Worm (Caenorhabditis elegans): ENCODE data around the gene nhr-286.

Gene nhr-286

ce11 chrV:7129460-7129859 lies 38.0 kb upstream of the nhr-286 start, which contains the start of gene T01C4.8:
TSS of gene T01C4.8 (minus strand) at chrV:7129560.
- TF ChIP-seq fos-1 (tag; optimal IDR thresholded peaks at IDR 0.05) = no peak

DNA sequence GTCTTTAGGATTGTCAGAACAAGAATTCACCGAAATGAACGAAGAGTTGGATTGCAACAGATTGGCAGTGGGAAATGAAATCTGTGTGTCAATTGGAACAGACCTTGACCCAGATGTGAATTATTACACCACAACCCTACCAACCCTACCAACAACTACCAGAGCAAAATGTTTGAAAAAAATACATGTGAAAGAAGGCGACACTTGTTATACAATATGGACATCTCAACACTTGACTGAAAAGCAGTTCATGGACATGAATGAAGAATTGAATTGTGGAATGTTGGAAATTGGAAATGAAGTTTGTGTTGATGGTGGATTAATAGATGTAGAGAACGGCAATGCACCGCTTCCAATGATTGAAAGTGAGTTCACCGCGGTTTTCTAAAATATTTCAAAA lies 32.6 kb upstream of the nhr-286 start:
- no peak for TF ChIP-seq fos-1 (tag; optimal IDR thresholded peaks at IDR 0.05)
- TF ChIP-seq skn-1 (tag; optimal IDR thresholded peaks at IDR 0.05) = no peak
- no peak for TF ChIP-seq egl-27 (tag; optimal IDR thresholded peaks at IDR 0.05)
- no peak for TF ChIP-seq lsy-2 (tag; optimal IDR thresholded peaks at IDR 0.05)
- no peak for TF ChIP-seq C34F6.9 (tag; optimal IDR thresholded peaks at IDR 0.05)
- TF ChIP-seq nhr-23 (tag; optimal IDR thresholded peaks at IDR 0.05) = no peak
- TF ChIP-seq alr-1 (tag; optimal IDR thresholded peaks at IDR 0.05) = no peak

DNA sequence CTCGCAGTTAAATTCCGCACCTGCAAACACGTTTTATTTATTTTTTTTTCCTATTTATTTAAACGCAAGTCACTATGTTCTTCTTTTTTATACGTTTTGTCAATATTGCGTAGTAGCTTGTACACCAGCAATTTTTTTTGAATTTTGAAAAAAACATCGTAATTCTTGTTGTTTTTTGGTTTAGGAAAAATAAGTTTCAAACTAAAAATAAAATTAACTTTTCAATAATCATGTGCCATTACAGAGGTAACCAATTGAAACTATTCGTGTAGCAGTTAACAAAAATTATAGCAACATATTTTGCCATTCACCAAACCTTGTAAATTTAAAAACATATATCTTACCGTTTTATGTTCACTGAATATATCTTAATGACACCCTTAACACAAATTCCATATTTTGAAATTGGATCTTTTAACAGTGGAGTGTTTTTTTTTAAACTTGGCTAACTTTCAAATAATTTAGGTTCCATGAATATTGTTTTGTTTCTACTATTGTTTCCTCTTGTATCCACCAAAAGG lies 31.8 kb upstream of the nhr-286 start, which contains the start of gene lmd-5:
Gene lmd-5, plus strand, starts transcription at position 471 of the 521 bp plus-strand sequence.
- no peak for TF ChIP-seq ama-1 (optimal IDR thresholded peaks at IDR 0.05)
- no peak for TF ChIP-seq elt-1 (tag; optimal IDR thresholded peaks at IDR 0.05)
- TF ChIP-seq sma-3 (GFP tag; optimal IDR thresholded peaks at IDR 0.05) = no peak
- TF ChIP-seq dmd-4 (tag; optimal IDR thresholded peaks at IDR 0.05) = no peak

- TF ChIP-seq nhr-11 (tag; optimal IDR thresholded peaks at IDR 0.05) = no peak
- TF ChIP-seq ama-1 (optimal IDR thresholded peaks at IDR 0.05) = no peak
- TF ChIP-seq nhr-10 (tag; optimal IDR thresholded peaks at IDR 0.05) = no peak
Measured at ce11 chrV:7120168-7120567, 28.8 kb upstream of the nhr-286 start, which contains the start of gene srx-34. TSS of gene srx-34 (minus strand) at chrV:7120268.

DNA sequence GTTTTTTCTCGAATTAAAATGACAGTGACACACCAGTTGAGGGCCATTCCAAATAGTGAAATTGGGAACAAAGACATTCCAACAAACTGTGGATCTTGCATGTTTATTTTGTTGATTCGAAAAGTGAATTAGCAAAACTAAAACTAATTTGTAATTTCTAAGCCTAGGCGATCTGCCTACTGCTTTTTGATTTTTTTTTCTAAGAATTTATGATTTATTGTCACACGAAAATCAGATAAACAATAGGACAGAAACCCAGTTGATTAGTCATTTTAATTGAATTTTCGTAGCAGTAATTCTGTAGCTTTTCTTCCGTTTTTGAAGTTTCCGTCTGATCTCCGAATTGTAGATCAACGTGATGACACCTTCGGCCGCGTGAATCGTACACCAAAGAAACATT lies 27.4 kb upstream of the nhr-286 start, which contains the start of gene srx-33:
Gene srx-33, minus strand, starts transcription at position 101 of the 400 bp plus-strand sequence.
- no peak for TF ChIP-seq skn-1 (tag; optimal IDR thresholded peaks at IDR 0.05)
- no peak for TF ChIP-seq ztf-4 (tag; optimal IDR thresholded peaks at IDR 0.05)
- TF ChIP-seq elt-1 (tag; optimal IDR thresholded peaks at IDR 0.05) = no peak
- TF ChIP-seq sem-4 (tag; optimal IDR thresholded peaks at IDR 0.05) = no peak
- no peak for TF ChIP-seq nhr-25 (tag; optimal IDR thresholded peaks at IDR 0.05)

DNA sequence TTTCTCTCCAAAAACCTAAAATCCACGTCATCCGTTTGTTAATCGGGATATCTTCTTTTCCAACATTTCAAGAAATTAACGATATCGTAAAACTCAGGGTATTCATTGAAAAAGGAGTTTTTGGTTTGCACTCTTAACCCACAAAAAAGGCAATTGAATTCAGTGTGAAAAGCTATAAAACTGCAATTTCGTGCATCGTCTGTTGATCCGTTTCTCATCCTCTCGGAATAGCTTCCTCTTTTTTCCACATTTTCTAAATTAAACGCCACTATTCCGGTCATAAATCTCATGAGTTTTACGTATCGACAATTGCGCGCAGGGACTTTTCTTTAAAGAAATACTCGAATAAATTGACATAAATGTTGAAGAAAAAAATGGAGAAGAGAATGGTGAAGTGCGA lies 20.8 kb upstream of the nhr-286 start:
- TF ChIP-seq mab-5 (tag; optimal IDR thresholded peaks at IDR 0.05) (no peak), unc-62 (GFP tag; optimal IDR thresholded peaks at IDR 0.05) (no peak), zag-1 (tag; optimal IDR thresholded peaks at IDR 0.05) (no peak), peb-1 (tag; optimal IDR thresholded peaks at IDR 0.05) (no peak), alr-1 (tag; optimal IDR thresholded peaks at IDR 0.05) (no peak), ceh-82 (tag; optimal IDR thresholded peaks at IDR 0.05) (no peak), gmeb-1 (tag; optimal IDR thresholded peaks at IDR 0.05) (no peak), ztf-1 (GFP tag; conservative IDR thresholded peaks at IDR 0.05) (no peak), nhr-6 (tag; optimal IDR thresholded peaks at IDR 0.05) (no peak), nhr-237 (tag; optimal IDR thresholded peaks at IDR 0.05) (no peak), sma-3 (GFP tag; optimal IDR thresholded peaks at IDR 0.05) (no peak), mdl-1 (tag; optimal IDR thresholded peaks at IDR 0.05) (no peak), ZK546.5 (tag; optimal IDR thresholded peaks at IDR 0.05) (no peak), elt-3 (tag; optimal IDR thresholded peaks at IDR 0.05) (no peak), mbf-1 (tag; optimal IDR thresholded peaks at IDR 0.05) (no peak), nhr-10 (tag; optimal IDR thresholded peaks at IDR 0.05) (no peak), unc-39 (tag; optimal IDR thresholded peaks at IDR 0.05) (no peak), nhr-11 (tag; optimal IDR thresholded peaks at IDR 0.05) (no peak)

ce11 chrV:7111276-7111675 lies 19.9 kb upstream of the nhr-286 start:
- TF ChIP-seq snpc-4 (tag; optimal IDR thresholded peaks at IDR 0.05) (no peak), sma-9 (GFP tag; optimal IDR thresholded peaks at IDR 0.05) (peak; percentile 23), sma-9 (tag; optimal IDR thresholded peaks at IDR 0.05) (no peak), C34F6.9 (tag; optimal IDR thresholded peaks at IDR 0.05) (peak; percentile 26), unc-55 (GFP tag; optimal IDR thresholded peaks at IDR 0.05) (peak; percentile 15), nhr-10 (tag; optimal IDR thresholded peaks at IDR 0.05) (no peak), aly-2 (tag; optimal IDR thresholded peaks at IDR 0.05) (no peak), F13H6.1 (tag; optimal IDR thresholded peaks at IDR 0.05) (peak; percentile 15)

Measured in whole organism, L2 larva.